Worm (Caenorhabditis elegans) whole organism, young adult: Measurements from ENCODE around the gene dsc-4.

Source experiments
- akir-1 ChIP-seq: fragments of 200-800 bp; sonication (Bioruptor generic); optimal IDR thresholded peaks from 2 replicates; lab custom pipeline; 2018; ENCODE audit warnings: mild to moderate bottlenecking, missing genetic modification characterization, moderate library complexity, missing compliant biosample characterization
- hlh-12 ChIP-seq: sonication (generic microtip); optimal IDR thresholded peaks from 2 replicates; lab custom pipeline; 2016; ENCODE audit warnings: missing genetic modification characterization, missing compliant biosample characterization

- TF ChIP-seq hlh-12 (no peak), akir-1 (GFP tag; lab: Kevin White, UChicago) (no peak)
These were observed 23.5 kb downstream of the dsc-4 start for ce11 chrIV:296849-297248.
